Worm (Caenorhabditis elegans): ENCODE results near the gene C13F10.1.

DNA sequence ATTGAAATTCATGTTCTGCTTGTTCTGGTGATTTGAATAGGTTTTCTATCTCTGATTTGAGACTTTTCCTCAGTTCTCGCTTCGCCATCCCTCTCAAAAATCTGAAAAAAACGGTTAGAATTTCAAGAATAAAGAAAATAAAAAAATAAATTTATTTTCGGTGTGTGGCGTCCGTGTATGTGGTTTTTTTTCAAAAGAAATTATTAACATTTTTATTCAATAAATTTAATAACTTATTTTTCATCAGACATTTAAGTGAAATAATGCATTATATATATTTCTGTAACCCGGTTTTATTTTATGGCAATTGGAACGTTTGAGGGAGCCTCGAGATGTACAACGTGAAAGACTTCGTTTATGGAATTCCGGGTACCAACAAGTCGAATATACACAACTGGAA is 10.8 kb downstream of the C13F10.1 start, which contains the start of gene C05C8.5:
- TF ChIP-seq unc-86 (tag; optimal IDR thresholded peaks at IDR 0.05) (no peak), unc-42 (tag; optimal IDR thresholded peaks at IDR 0.05) (no peak), ama-1 (optimal IDR thresholded peaks at IDR 0.05) (no peak), sdc-2 (tag; optimal IDR thresholded peaks at IDR 0.05) (no peak), eyg-1 (tag; optimal IDR thresholded peaks at IDR 0.05) (no peak), pat-9 (tag; optimal IDR thresholded peaks at IDR 0.05) (no peak), nfya-1 (tag; optimal IDR thresholded peaks at IDR 0.05) (no peak), tbx-2 (tag; optimal IDR thresholded peaks at IDR 0.05) (no peak), ceh-24 (tag; optimal IDR thresholded peaks at IDR 0.05) (no peak), sox-4 (tag; optimal IDR thresholded peaks at IDR 0.05) (no peak), ztf-16 (tag; optimal IDR thresholded peaks at IDR 0.05) (no peak)
